Worm (Caenorhabditis elegans) whole organism, L3 larva: ENCODE results near the gene ZK632.12.

ENCODE experiments used
- ZK546.5 ChIP-seq: sonication (generic microtip); optimal IDR thresholded peaks from 2 replicates; lab custom pipeline; 2017; ENCODE audit warnings: missing biosample characterization, missing genetic modification characterization
- aly-2 ChIP-seq: fragments of 150-350 bp; optimal IDR thresholded peaks from 2 replicates; lab custom pipeline; 2014; ENCODE audit warnings: missing biosample characterization, missing genetic modification characterization
- ceh-28 ChIP-seq: fragments of 150-350 bp; optimal IDR thresholded peaks from 2 replicates; lab custom pipeline; 2014; ENCODE audit warnings: missing biosample characterization, missing genetic modification reagents, missing genetic modification characterization
- ceh-82 ChIP-seq: fragments of 150-350 bp; optimal IDR thresholded peaks from 2 replicates; lab custom pipeline; 2014; ENCODE audit warnings: missing biosample characterization, missing genetic modification characterization
- ceh-9 ChIP-seq: sonication (generic microtip); optimal IDR thresholded peaks from 2 replicates; lab custom pipeline; 2018; ENCODE audit warnings: missing biosample characterization, missing genetic modification characterization
- daf-12 ChIP-seq: fragments of 150-350 bp; optimal IDR thresholded peaks from 2 replicates; lab custom pipeline; 2014; ENCODE audit warnings: missing biosample characterization, missing genetic modification reagents, missing genetic modification characterization
- egl-27 ChIP-seq: sonication (generic microtip); optimal IDR thresholded peaks from 4 replicates; lab custom pipeline; 2017; ENCODE audit warnings: missing biosample characterization, missing genetic modification reagents, missing genetic modification characterization
- elt-1 ChIP-seq: fragments of 150-350 bp; optimal IDR thresholded peaks from 2 replicates; lab custom pipeline; 2014; ENCODE audit warnings: missing biosample characterization, missing genetic modification characterization
- elt-2 ChIP-seq: sonication (generic microtip); optimal IDR thresholded peaks from 2 replicates; lab custom pipeline; 2016; ENCODE audit warnings: missing genetic modification reagents, mild to moderate bottlenecking, missing genetic modification characterization, missing compliant biosample characterization
- elt-3 ChIP-seq, 3 experiments: fragments of 150-350 bp in 1 of 3; sonication (generic microtip) in 2 of 3; optimal IDR thresholded peaks; 2 replicates in 2 of 3; 4 replicates in 1 of 3; lab custom pipeline; 2014 to 2017; ENCODE audit warnings: missing biosample characterization in 3 of 3, missing genetic modification characterization in 3 of 3
- fkh-10 ChIP-seq: sonication (generic microtip); optimal IDR thresholded peaks from 2 replicates; lab custom pipeline; 2017; ENCODE audit warnings: missing biosample characterization, missing genetic modification reagents, missing genetic modification characterization
- fos-1 ChIP-seq: fragments of 150-350 bp; optimal IDR thresholded peaks from 2 replicates; lab custom pipeline; 2014; ENCODE audit warnings: missing biosample characterization, missing genetic modification characterization
- lin-15B ChIP-seq: fragments of 150-350 bp; optimal IDR thresholded peaks from 2 replicates; lab custom pipeline; 2014; ENCODE audit warnings: missing biosample characterization, missing genetic modification characterization
- lin-39 ChIP-seq: fragments of 150-350 bp; optimal IDR thresholded peaks from 2 replicates; lab custom pipeline; 2018; ENCODE audit warnings: missing biosample characterization, missing genetic modification reagents, missing genetic modification characterization
- lsy-12 ChIP-seq: sonication (generic microtip); optimal IDR thresholded peaks from 2 replicates; lab custom pipeline; 2016; ENCODE audit warnings: mild to moderate bottlenecking, missing genetic modification characterization, missing compliant biosample characterization
- mml-1 ChIP-seq: fragments of 150-350 bp; sonication (generic microtip); optimal IDR thresholded peaks from 3 replicates; lab custom pipeline; 2014; ENCODE audit warnings: missing biosample characterization, missing genetic modification characterization
- nfya-1 ChIP-seq: sonication (generic microtip); optimal IDR thresholded peaks from 2 replicates; lab custom pipeline; 2017; ENCODE audit warnings: missing genetic modification characterization, mild to moderate bottlenecking, missing compliant biosample characterization, antibody characterized with exemption, moderate library complexity; ENCODE audit not compliant: insufficient read depth
- nhr-23 ChIP-seq: fragments of 150-350 bp; optimal IDR thresholded peaks from 2 replicates; lab custom pipeline; 2014; ENCODE audit warnings: missing biosample characterization, missing genetic modification reagents, missing genetic modification characterization
- nhr-25 ChIP-seq: sonication (generic microtip); optimal IDR thresholded peaks from 2 replicates; lab custom pipeline; 2017; ENCODE audit warnings: missing biosample characterization, missing genetic modification characterization
- nhr-43 ChIP-seq: sonication (generic microtip); optimal IDR thresholded peaks from 2 replicates; lab custom pipeline; 2016; ENCODE audit warnings: mild to moderate bottlenecking, missing genetic modification characterization, missing compliant biosample characterization; ENCODE audit not compliant: poor library complexity, severe bottlenecking
- nhr-67 ChIP-seq: fragments of 150-350 bp; optimal IDR thresholded peaks from 2 replicates; lab custom pipeline; 2014; ENCODE audit warnings: missing biosample characterization, missing genetic modification characterization
- nhr-76 ChIP-seq: fragments of 150-350 bp; sonication (generic microtip); optimal IDR thresholded peaks from 5 replicates; lab custom pipeline; 2014; ENCODE audit warnings: missing biosample characterization, missing genetic modification characterization
- nhr-77 ChIP-seq: fragments of 150-350 bp; optimal IDR thresholded peaks from 2 replicates; lab custom pipeline; 2014; ENCODE audit warnings: missing biosample characterization, missing genetic modification characterization
- pha-4 ChIP-seq: fragments of 150-350 bp; optimal IDR thresholded peaks from 2 replicates; lab custom pipeline; 2014; ENCODE audit warnings: missing biosample characterization, missing genetic modification reagents, missing genetic modification characterization
- pqm-1 ChIP-seq: fragments of 150-350 bp; optimal IDR thresholded peaks from 2 replicates; lab custom pipeline; 2017; ENCODE audit warnings: missing biosample characterization, missing genetic modification characterization, inconsistent platforms
- sea-2 ChIP-seq: fragments of 150-350 bp; sonication (generic microtip); optimal IDR thresholded peaks from 4 replicates; lab custom pipeline; 2014; ENCODE audit warnings: missing biosample characterization, missing genetic modification reagents, missing genetic modification characterization
- snpc-4 ChIP-seq: fragments of 150-350 bp; optimal IDR thresholded peaks from 2 replicates; lab custom pipeline; 2014; ENCODE audit warnings: missing biosample characterization, missing genetic modification characterization
- tbx-2 ChIP-seq: sonication (generic microtip); optimal IDR thresholded peaks from 2 replicates; lab custom pipeline; 2016; ENCODE audit warnings: mild to moderate bottlenecking, missing genetic modification characterization, missing compliant biosample characterization
- zag-1 ChIP-seq: fragments of 150-350 bp; optimal IDR thresholded peaks from 2 replicates; lab custom pipeline; 2014; ENCODE audit warnings: missing biosample characterization, missing genetic modification characterization

The ZK632.12 gene

ce11 chrIII:9786776-9787175 lies 43.8 kb upstream of the ZK632.12 start:
- TF ChIP-seq pqm-1: peak; percentile 90
- no peak for TF ChIP-seq lin-39 (tag; lab: Kevin White, UChicago)
- TF ChIP-seq pha-4 (tag; lab: Kevin White, UChicago): peak; percentile 37
- TF ChIP-seq nhr-23 (tag; lab: Kevin White, UChicago): no peak
- TF ChIP-seq ceh-82: no peak
- TF ChIP-seq elt-2 (tag; lab: Kevin White, UChicago): peak; percentile 84

- TF ChIP-seq nfya-1 (tag; lab: Kevin White, UChicago): peak; percentile 83
- no peak for TF ChIP-seq mml-1 (tag; lab: Kevin White, UChicago)
Measured at ce11 chrIII:9789083-9789482, 41.5 kb upstream of the ZK632.12 start.

ce11 chrIII:9789607-9790073 lies 41.0 kb upstream of the ZK632.12 start, which contains the start of gene R10E11.5:
Gene R10E11.5 (minus strand): TSS chrIII:9789657.
- TF ChIP-seq nfya-1 (tag; lab: Kevin White, UChicago) (peak; percentile 70), nhr-76 (tag; lab: Kevin White, UChicago) (no peak)

- peak; percentile 72 for TF ChIP-seq nhr-25 (tag; lab: Kevin White, UChicago)
- no peak for TF ChIP-seq ZK546.5
- peak; percentile 18 for TF ChIP-seq nfya-1 (tag; lab: Kevin White, UChicago)
- no peak for TF ChIP-seq tbx-2 (tag; lab: Kevin White, UChicago)
- TF ChIP-seq nhr-67: no peak
- no peak for TF ChIP-seq nhr-43 (tag; lab: Kevin White, UChicago)
Measured at ce11 chrIII:9793592-9794417, 36.8 kb upstream of the ZK632.12 start, which contains the start of the genes R10E11.9 and mcm-6. Gene R10E11.9 (minus strand): TSS chrIII:9793642. Gene mcm-6 (plus strand): TSS chrIII:9794367.

- TF ChIP-seq lsy-12 (no peak), nhr-77 (tag; lab: Kevin White, UChicago) (no peak), ceh-9 (no peak), snpc-4 (no peak), fkh-10 (GFP tag; lab: Kevin White, UChicago) (no peak), elt-3 (tag; optimal IDR thresholded peaks at IDR 0.05; lab: Kevin White, UChicago) (no peak), daf-12 (no peak), egl-27 (tag; lab: Kevin White, UChicago) (no peak)
Measured at ce11 chrIII:9796448-9796847, 34.2 kb upstream of the ZK632.12 start, which contains the start of gene srxa-10. Gene srxa-10 (minus strand): TSS chrIII:9796548.

DNA sequence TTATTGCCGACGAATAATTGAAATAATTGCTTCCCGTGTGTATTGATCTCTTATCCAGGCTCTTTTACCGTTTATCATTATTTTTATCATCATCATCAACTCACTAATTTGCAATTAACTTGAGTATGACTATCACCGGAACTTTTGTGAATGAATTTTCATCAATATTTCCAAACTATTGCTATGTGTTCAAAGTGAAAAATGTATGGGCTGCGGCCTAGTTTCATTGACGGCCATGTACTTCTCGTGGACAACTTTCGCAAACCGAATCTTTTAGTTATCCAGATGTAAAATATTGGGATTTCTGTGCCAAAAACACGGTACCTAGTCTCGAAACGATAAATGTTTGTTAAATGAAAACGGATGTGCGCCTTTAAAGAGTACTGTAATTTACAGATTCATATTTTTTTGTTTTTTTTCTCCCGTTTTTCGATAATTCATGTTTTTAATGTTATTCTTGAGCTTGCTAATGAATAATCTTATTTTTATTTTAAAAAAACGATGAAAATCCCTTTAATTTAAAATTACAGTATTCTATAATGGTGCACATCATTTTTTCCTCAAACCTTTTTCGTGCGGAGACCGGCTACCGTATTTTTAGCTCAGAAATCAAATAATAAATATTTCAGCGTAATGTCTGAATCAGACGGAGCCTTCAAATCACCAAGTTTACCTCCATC lies 32.0 kb upstream of the ZK632.12 start, which contains the start of gene ZK632.2:
Gene ZK632.2 (plus strand): TSS at position 630 of the 680 bp plus-strand sequence.
- no peak for TF ChIP-seq elt-2 (tag; lab: Kevin White, UChicago)
- no peak for TF ChIP-seq aly-2 (tag; lab: Kevin White, UChicago)
- no peak for TF ChIP-seq snpc-4
- TF ChIP-seq elt-1 (tag; lab: Kevin White, UChicago): no peak
- peak; percentile 10 for TF ChIP-seq lin-15B (tag; lab: Kevin White, UChicago)
- no peak for TF ChIP-seq fos-1 (tag; lab: Kevin White, UChicago)
- TF ChIP-seq sea-2: no peak
- no peak for TF ChIP-seq zag-1 (tag; lab: Kevin White, UChicago)
- peak; percentile 1 for TF ChIP-seq nfya-1 (tag; lab: Kevin White, UChicago)
- no peak for TF ChIP-seq ceh-28 (tag; lab: Kevin White, UChicago)
